Worm (Caenorhabditis elegans) whole organism, mixed stage, embryonic: Measurements from ENCODE around the gene perm-1.
A peak's percentile ranks its signal among the peaks of the same experiment; 100 is the strongest.

Experiments used
- M03D4.4 ChIP-seq: sonication (generic microtip); optimal IDR thresholded peaks from 2 replicates; lab custom pipeline; 2017; ENCODE audit warnings: mild to moderate bottlenecking, missing genetic modification characterization, missing compliant biosample characterization
- bed-3 ChIP-seq: fragments of 200-800 bp; sonication (Bioruptor generic); optimal IDR thresholded peaks from 3 replicates; lab custom pipeline; 2018; ENCODE audit warnings: mild to moderate bottlenecking, missing genetic modification characterization, moderate library complexity, missing compliant biosample characterization
- ceh-39 ChIP-seq: fragments of 150-350 bp; optimal IDR thresholded peaks from 2 replicates; lab custom pipeline; 2014; ENCODE audit warnings: missing biosample characterization, missing genetic modification characterization
- ceh-43 ChIP-seq: fragments of 200-800 bp; sonication (Bioruptor generic); optimal IDR thresholded peaks from 2 replicates; lab custom pipeline; 2018; ENCODE audit warnings: mild to moderate bottlenecking, missing genetic modification characterization, moderate library complexity, missing compliant biosample characterization
- ceh-83 ChIP-seq: fragments of 200-800 bp; sonication (Bioruptor generic); optimal IDR thresholded peaks from 2 replicates; lab custom pipeline; 2018; ENCODE audit warnings: mild to moderate bottlenecking, missing genetic modification characterization, missing compliant biosample characterization
- ces-1 ChIP-seq: fragments of 150-350 bp; optimal IDR thresholded peaks from 2 replicates; lab custom pipeline; 2014; ENCODE audit warnings: missing biosample characterization, missing genetic modification reagents, missing genetic modification characterization
- cnd-1 ChIP-seq: fragments of 200-800 bp; sonication (Bioruptor generic); optimal IDR thresholded peaks from 2 replicates; lab custom pipeline; 2018; ENCODE audit warnings: mild to moderate bottlenecking, missing genetic modification characterization, missing compliant biosample characterization
- drap-1 ChIP-seq: fragments of 200-800 bp; sonication (Bioruptor generic); optimal IDR thresholded peaks from 3 replicates; lab custom pipeline; 2018; ENCODE audit warnings: mild to moderate bottlenecking, missing genetic modification characterization, missing compliant biosample characterization
- elt-1 ChIP-seq: sonication (generic microtip); optimal IDR thresholded peaks from 2 replicates; lab custom pipeline; 2017; ENCODE audit warnings: missing genetic modification characterization, mild to moderate bottlenecking, missing compliant biosample characterization, antibody characterized with exemption, moderate library complexity, borderline replicate concordance; ENCODE audit not compliant: insufficient read depth
- flh-1 ChIP-seq: fragments of 200-800 bp; sonication (Bioruptor generic); optimal IDR thresholded peaks from 2 replicates; lab custom pipeline; 2018; ENCODE audit warnings: mild to moderate bottlenecking, missing genetic modification characterization, moderate library complexity, missing compliant biosample characterization
- ham-2 ChIP-seq: fragments of 200-800 bp; sonication (Bioruptor generic); optimal IDR thresholded peaks from 2 replicates; lab custom pipeline; 2018; ENCODE audit warnings: mild to moderate bottlenecking, missing genetic modification characterization, missing compliant biosample characterization
- hlh-1 ChIP-seq: fragments of 150-350 bp; optimal IDR thresholded peaks from 2 replicates; lab custom pipeline; 2014; ENCODE audit warnings: missing biosample characterization, missing genetic modification reagents, missing genetic modification characterization
- lin-32 ChIP-seq: fragments of 200-800 bp; sonication (Bioruptor generic); optimal IDR thresholded peaks from 2 replicates; lab custom pipeline; 2018; ENCODE audit warnings: mild to moderate bottlenecking, missing genetic modification characterization, missing compliant biosample characterization
- lsy-2 ChIP-seq: fragments of 150-350 bp; optimal IDR thresholded peaks from 2 replicates; lab custom pipeline; 2014; ENCODE audit warnings: missing biosample characterization, missing genetic modification characterization
- mab-5 ChIP-seq: fragments of 150-350 bp; optimal IDR thresholded peaks from 2 replicates; lab custom pipeline; 2014; ENCODE audit warnings: missing biosample characterization, missing genetic modification characterization
- mls-2 ChIP-seq: sonication (generic microtip); optimal IDR thresholded peaks from 2 replicates; lab custom pipeline; 2016; ENCODE audit warnings: mild to moderate bottlenecking, missing genetic modification characterization, moderate library complexity, missing compliant biosample characterization
- nhr-12 ChIP-seq: fragments of 150-350 bp; optimal IDR thresholded peaks from 2 replicates; lab custom pipeline; 2014; ENCODE audit warnings: missing biosample characterization, missing genetic modification characterization
- nhr-2 ChIP-seq: fragments of 150-350 bp; optimal IDR thresholded peaks from 2 replicates; lab custom pipeline; 2014; ENCODE audit warnings: missing biosample characterization, missing genetic modification characterization
- nhr-237 ChIP-seq: fragments of 150-350 bp; optimal IDR thresholded peaks from 2 replicates; lab custom pipeline; 2014; ENCODE audit warnings: missing biosample characterization, missing genetic modification characterization
- nhr-28 ChIP-seq: fragments of 150-350 bp; optimal IDR thresholded peaks from 2 replicates; lab custom pipeline; 2014; ENCODE audit warnings: missing biosample characterization, missing genetic modification characterization
- nhr-76 ChIP-seq: sonication (generic microtip); optimal IDR thresholded peaks from 2 replicates; lab custom pipeline; 2017; ENCODE audit warnings: missing biosample characterization, missing genetic modification characterization
- sptf-1 ChIP-seq: sonication (generic microtip); optimal IDR thresholded peaks from 2 replicates; lab custom pipeline; 2017; ENCODE audit warnings: mild to moderate bottlenecking, missing genetic modification characterization, moderate library complexity, missing compliant biosample characterization
- tbx-8 ChIP-seq: fragments of 200-800 bp; sonication (Bioruptor generic); optimal IDR thresholded peaks from 2 replicates; lab custom pipeline; 2018; ENCODE audit warnings: mild to moderate bottlenecking, missing genetic modification characterization, moderate library complexity, missing compliant biosample characterization
- unc-120 ChIP-seq: sonication (generic microtip); optimal IDR thresholded peaks from 2 replicates; lab custom pipeline; 2017; ENCODE audit warnings: missing genetic modification characterization, missing compliant biosample characterization; ENCODE audit not compliant: poor library complexity, severe bottlenecking
- unc-39 ChIP-seq: fragments of 150-350 bp; optimal IDR thresholded peaks from 2 replicates; lab custom pipeline; 2014; ENCODE audit warnings: missing biosample characterization, missing genetic modification characterization
- unc-62 ChIP-seq: fragments of 150-350 bp; optimal IDR thresholded peaks from 2 replicates; lab custom pipeline; 2014; ENCODE audit warnings: missing biosample characterization, missing genetic modification reagents, missing genetic modification characterization
- zip-8 ChIP-seq: fragments of 150-350 bp; optimal IDR thresholded peaks from 2 replicates; lab custom pipeline; 2014; ENCODE audit warnings: missing biosample characterization, missing genetic modification characterization
- ztf-11 ChIP-seq: fragments of 150-350 bp; optimal IDR thresholded peaks from 2 replicates; lab custom pipeline; 2014; ENCODE audit warnings: missing biosample characterization, missing genetic modification characterization

perm-1 gene

ce11 chrII:7901990-7902389, 21.4 kb downstream of the perm-1 start:
- TF ChIP-seq mab-5 (tag; lab: Kevin White, UChicago), result no peak
- no peak for TF ChIP-seq tbx-8
- TF ChIP-seq bed-3, result no peak
- no peak for TF ChIP-seq elt-1 (tag; lab: Kevin White, UChicago)
- TF ChIP-seq nhr-12, result no peak
- no peak for TF ChIP-seq ces-1 (GFP tag; lab: Kevin White, UChicago)
- TF ChIP-seq ztf-11 (tag; lab: Kevin White, UChicago), result no peak
- no peak for TF ChIP-seq unc-39
- TF ChIP-seq nhr-2, result no peak

ce11 chrII:7907539-7907997, 27.0 kb downstream of the perm-1 start, which contains the start of gene best-23:
Gene best-23, minus strand, starts transcription at chrII:7907589.
- TF ChIP-seq unc-62 (no peak), hlh-1 (tag; lab: Kevin White, UChicago) (peak; percentile 49)

DNA sequence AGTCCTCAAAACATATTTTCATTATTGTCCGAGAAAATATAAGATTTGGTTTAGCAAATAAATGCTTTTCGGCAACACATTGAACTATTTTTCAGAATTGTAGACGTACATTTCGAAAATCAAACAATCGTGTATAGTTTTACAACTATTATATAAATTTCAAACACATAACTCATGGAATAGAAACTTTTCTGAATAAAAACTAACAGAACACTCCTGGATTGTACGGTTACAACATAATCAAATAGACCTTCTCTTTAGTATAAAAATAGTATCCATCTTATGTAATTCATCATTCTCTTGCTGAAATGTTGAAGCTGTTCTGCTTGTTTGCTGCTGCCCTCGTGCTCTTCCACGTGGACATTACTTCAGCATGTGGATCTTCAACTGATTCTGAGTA, 30.4 kb downstream of the perm-1 start, which contains the start of gene ZK675.4:
TSS of gene ZK675.4 (plus strand) at position 301 of the 400 bp plus-strand sequence.
- TF ChIP-seq lsy-2 (tag; lab: Kevin White, UChicago), result no peak
- no peak for TF ChIP-seq ceh-83 (GFP tag; lab: Kevin White, UChicago)
- no peak for TF ChIP-seq bed-3
- TF ChIP-seq ceh-43, result no peak
- no peak for TF ChIP-seq ham-2 (GFP tag; lab: Kevin White, UChicago)
- TF ChIP-seq mab-5 (tag; lab: Kevin White, UChicago), result no peak
- TF ChIP-seq nhr-237 (tag; lab: Kevin White, UChicago), result no peak
- TF ChIP-seq nhr-12, result no peak
- no peak for TF ChIP-seq tbx-8
- TF ChIP-seq unc-62, result no peak

DNA sequence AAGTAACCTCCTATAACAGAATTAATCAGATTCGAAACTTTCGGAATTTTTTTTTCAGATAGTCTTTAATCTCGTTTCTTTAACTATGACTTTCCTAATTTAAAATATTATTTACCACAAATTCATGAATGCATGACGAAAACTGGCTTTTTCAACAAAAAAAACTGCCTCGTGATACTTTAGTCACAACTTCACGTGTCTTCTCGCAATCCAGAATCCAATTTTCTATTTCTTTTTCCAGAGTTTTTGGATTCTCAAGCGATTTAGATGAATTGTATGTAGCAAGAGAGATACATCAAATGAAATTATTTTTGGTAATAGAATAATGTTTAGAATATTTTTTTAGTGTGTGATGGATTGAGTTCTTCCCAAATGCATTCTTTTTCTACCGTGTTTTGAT, 39.6 kb downstream of the perm-1 start:
- TF ChIP-seq bed-3, result no peak
- no peak for TF ChIP-seq unc-120 (tag; lab: Kevin White, UChicago)
- TF ChIP-seq ceh-43, result no peak
- no peak for TF ChIP-seq lsy-2 (tag; lab: Kevin White, UChicago)
- no peak for TF ChIP-seq ceh-39
- TF ChIP-seq nhr-12, result no peak
- no peak for TF ChIP-seq flh-1 (GFP tag; lab: Kevin White, UChicago)
- no peak for TF ChIP-seq ham-2 (GFP tag; lab: Kevin White, UChicago)
- no peak for TF ChIP-seq unc-39
- no peak for TF ChIP-seq lin-32
- TF ChIP-seq nhr-2, result no peak
- no peak for TF ChIP-seq cnd-1 (tag; lab: Kevin White, UChicago)
- no peak for TF ChIP-seq hlh-1 (tag; lab: Kevin White, UChicago)
- TF ChIP-seq M03D4.4 (tag; lab: Kevin White, UChicago), result no peak
- TF ChIP-seq nhr-76 (tag; lab: Kevin White, UChicago), result no peak

ce11 chrII:7921155-7921554, 40.5 kb downstream of the perm-1 start:
- TF ChIP-seq ces-1 (GFP tag; lab: Kevin White, UChicago), result peak; percentile 94
- TF ChIP-seq nhr-76 (tag; lab: Kevin White, UChicago), result no peak

- no peak for TF ChIP-seq hlh-1 (tag; lab: Kevin White, UChicago)
- TF ChIP-seq elt-1 (tag; lab: Kevin White, UChicago), result no peak
- TF ChIP-seq tbx-8, result no peak
- TF ChIP-seq nhr-12, result no peak
- no peak for TF ChIP-seq ceh-43
- no peak for TF ChIP-seq ceh-83 (GFP tag; lab: Kevin White, UChicago)
- no peak for TF ChIP-seq sptf-1
- no peak for TF ChIP-seq unc-39
- TF ChIP-seq zip-8, result no peak
- TF ChIP-seq lin-32, result no peak
- TF ChIP-seq ham-2 (GFP tag; lab: Kevin White, UChicago), result no peak
Measured at ce11 chrII:7928600-7928999, 48.0 kb downstream of the perm-1 start, which contains the start of gene spv-1. Gene spv-1, minus strand, starts transcription at chrII:7928700.

ce11 chrII:7930671-7931070, 50.1 kb downstream of the perm-1 start:
- TF ChIP-seq ceh-39 (no peak), nhr-76 (tag; lab: Kevin White, UChicago) (no peak), cnd-1 (tag; lab: Kevin White, UChicago) (no peak), lin-32 (no peak), nhr-28 (no peak), drap-1 (GFP tag; lab: Kevin White, UChicago) (no peak), flh-1 (GFP tag; lab: Kevin White, UChicago) (no peak), elt-1 (tag; lab: Kevin White, UChicago) (no peak), tbx-8 (no peak), nhr-237 (tag; lab: Kevin White, UChicago) (no peak), ham-2 (GFP tag; lab: Kevin White, UChicago) (no peak), nhr-12 (no peak), mls-2 (tag; lab: Kevin White, UChicago) (no peak)
- TF ChIP-seq, all 35 proteins: peak for 0
